Worm (Caenorhabditis elegans) whole organism, mixed stage, embryonic: ENCODE results near the gene F20C5.6.

ENCODE experiments used
- M03D4.4 ChIP-seq: sonication (generic microtip); optimal IDR thresholded peaks from 2 replicates; lab custom pipeline; 2017; ENCODE audit warnings: mild to moderate bottlenecking, missing genetic modification characterization, missing compliant biosample characterization
- bed-3 ChIP-seq: fragments of 200-800 bp; sonication (Bioruptor generic); optimal IDR thresholded peaks from 3 replicates; lab custom pipeline; 2018; ENCODE audit warnings: mild to moderate bottlenecking, missing genetic modification characterization, moderate library complexity, missing compliant biosample characterization
- blmp-1 ChIP-seq: fragments of 150-350 bp; optimal IDR thresholded peaks from 2 replicates; lab custom pipeline; 2014; ENCODE audit warnings: missing biosample characterization, missing genetic modification characterization
- ceh-39 ChIP-seq: fragments of 150-350 bp; optimal IDR thresholded peaks from 2 replicates; lab custom pipeline; 2014; ENCODE audit warnings: missing biosample characterization, missing genetic modification characterization
- ceh-43 ChIP-seq: fragments of 200-800 bp; sonication (Bioruptor generic); optimal IDR thresholded peaks from 2 replicates; lab custom pipeline; 2018; ENCODE audit warnings: mild to moderate bottlenecking, missing genetic modification characterization, moderate library complexity, missing compliant biosample characterization
- ceh-83 ChIP-seq: fragments of 200-800 bp; sonication (Bioruptor generic); optimal IDR thresholded peaks from 2 replicates; lab custom pipeline; 2018; ENCODE audit warnings: mild to moderate bottlenecking, missing genetic modification characterization, missing compliant biosample characterization
- ces-1 ChIP-seq: fragments of 150-350 bp; optimal IDR thresholded peaks from 2 replicates; lab custom pipeline; 2014; ENCODE audit warnings: missing biosample characterization, missing genetic modification reagents, missing genetic modification characterization
- cnd-1 ChIP-seq: fragments of 200-800 bp; sonication (Bioruptor generic); optimal IDR thresholded peaks from 2 replicates; lab custom pipeline; 2018; ENCODE audit warnings: mild to moderate bottlenecking, missing genetic modification characterization, missing compliant biosample characterization
- drap-1 ChIP-seq: fragments of 200-800 bp; sonication (Bioruptor generic); optimal IDR thresholded peaks from 3 replicates; lab custom pipeline; 2018; ENCODE audit warnings: mild to moderate bottlenecking, missing genetic modification characterization, missing compliant biosample characterization
- elt-1 ChIP-seq: sonication (generic microtip); optimal IDR thresholded peaks from 2 replicates; lab custom pipeline; 2017; ENCODE audit warnings: missing genetic modification characterization, mild to moderate bottlenecking, missing compliant biosample characterization, antibody characterized with exemption, moderate library complexity, borderline replicate concordance; ENCODE audit not compliant: insufficient read depth
- elt-3 ChIP-seq: fragments of 150-350 bp; optimal IDR thresholded peaks from 2 replicates; lab custom pipeline; 2014; ENCODE audit warnings: missing biosample characterization, missing genetic modification characterization
- flh-1 ChIP-seq: fragments of 200-800 bp; sonication (Bioruptor generic); optimal IDR thresholded peaks from 2 replicates; lab custom pipeline; 2018; ENCODE audit warnings: mild to moderate bottlenecking, missing genetic modification characterization, moderate library complexity, missing compliant biosample characterization
- ham-2 ChIP-seq: fragments of 200-800 bp; sonication (Bioruptor generic); optimal IDR thresholded peaks from 2 replicates; lab custom pipeline; 2018; ENCODE audit warnings: mild to moderate bottlenecking, missing genetic modification characterization, missing compliant biosample characterization
- hlh-1 ChIP-seq: fragments of 150-350 bp; optimal IDR thresholded peaks from 2 replicates; lab custom pipeline; 2014; ENCODE audit warnings: missing biosample characterization, missing genetic modification reagents, missing genetic modification characterization
- lin-13 ChIP-seq: fragments of 150-350 bp; optimal IDR thresholded peaks from 2 replicates; lab custom pipeline; 2014; ENCODE audit warnings: missing biosample characterization, missing genetic modification characterization
- lin-32 ChIP-seq: fragments of 200-800 bp; sonication (Bioruptor generic); optimal IDR thresholded peaks from 2 replicates; lab custom pipeline; 2018; ENCODE audit warnings: mild to moderate bottlenecking, missing genetic modification characterization, missing compliant biosample characterization
- lsy-2 ChIP-seq: fragments of 150-350 bp; optimal IDR thresholded peaks from 2 replicates; lab custom pipeline; 2014; ENCODE audit warnings: missing biosample characterization, missing genetic modification characterization
- mab-5 ChIP-seq: fragments of 150-350 bp; optimal IDR thresholded peaks from 2 replicates; lab custom pipeline; 2014; ENCODE audit warnings: missing biosample characterization, missing genetic modification characterization
- mep-1 ChIP-seq: fragments of 150-350 bp; optimal IDR thresholded peaks from 2 replicates; lab custom pipeline; 2017; ENCODE audit warnings: missing biosample characterization, missing genetic modification reagents, missing genetic modification characterization, inconsistent platforms
- mls-2 ChIP-seq: sonication (generic microtip); optimal IDR thresholded peaks from 2 replicates; lab custom pipeline; 2016; ENCODE audit warnings: mild to moderate bottlenecking, missing genetic modification characterization, moderate library complexity, missing compliant biosample characterization
- nhr-12 ChIP-seq: fragments of 150-350 bp; optimal IDR thresholded peaks from 2 replicates; lab custom pipeline; 2014; ENCODE audit warnings: missing biosample characterization, missing genetic modification characterization
- nhr-2 ChIP-seq: fragments of 150-350 bp; optimal IDR thresholded peaks from 2 replicates; lab custom pipeline; 2014; ENCODE audit warnings: missing biosample characterization, missing genetic modification characterization
- nhr-237 ChIP-seq: fragments of 150-350 bp; optimal IDR thresholded peaks from 2 replicates; lab custom pipeline; 2014; ENCODE audit warnings: missing biosample characterization, missing genetic modification characterization
- nhr-28 ChIP-seq: fragments of 150-350 bp; optimal IDR thresholded peaks from 2 replicates; lab custom pipeline; 2014; ENCODE audit warnings: missing biosample characterization, missing genetic modification characterization
- nhr-76 ChIP-seq: sonication (generic microtip); optimal IDR thresholded peaks from 2 replicates; lab custom pipeline; 2017; ENCODE audit warnings: missing biosample characterization, missing genetic modification characterization
- pha-4 ChIP-seq: fragments of 150-350 bp; optimal IDR thresholded peaks from 2 replicates; lab custom pipeline; 2018; ENCODE audit warnings: missing biosample characterization, missing genetic modification reagents, missing genetic modification characterization
- sem-2 ChIP-seq: fragments of 200-800 bp; sonication (Bioruptor generic); optimal IDR thresholded peaks from 2 replicates; lab custom pipeline; 2018; ENCODE audit warnings: mild to moderate bottlenecking, missing genetic modification characterization, missing compliant biosample characterization
- snpc-4 ChIP-seq: fragments of 150-350 bp; optimal IDR thresholded peaks from 2 replicates; lab custom pipeline; 2014; ENCODE audit warnings: missing biosample characterization, missing genetic modification characterization
- sptf-1 ChIP-seq: sonication (generic microtip); optimal IDR thresholded peaks from 2 replicates; lab custom pipeline; 2017; ENCODE audit warnings: mild to moderate bottlenecking, missing genetic modification characterization, moderate library complexity, missing compliant biosample characterization
- tbx-8 ChIP-seq: fragments of 200-800 bp; sonication (Bioruptor generic); optimal IDR thresholded peaks from 2 replicates; lab custom pipeline; 2018; ENCODE audit warnings: mild to moderate bottlenecking, missing genetic modification characterization, moderate library complexity, missing compliant biosample characterization
- unc-120 ChIP-seq: sonication (generic microtip); optimal IDR thresholded peaks from 2 replicates; lab custom pipeline; 2017; ENCODE audit warnings: missing genetic modification characterization, missing compliant biosample characterization; ENCODE audit not compliant: poor library complexity, severe bottlenecking
- unc-39 ChIP-seq: fragments of 150-350 bp; optimal IDR thresholded peaks from 2 replicates; lab custom pipeline; 2014; ENCODE audit warnings: missing biosample characterization, missing genetic modification characterization
- unc-62 ChIP-seq: fragments of 150-350 bp; optimal IDR thresholded peaks from 2 replicates; lab custom pipeline; 2014; ENCODE audit warnings: missing biosample characterization, missing genetic modification reagents, missing genetic modification characterization
- zip-8 ChIP-seq: fragments of 150-350 bp; optimal IDR thresholded peaks from 2 replicates; lab custom pipeline; 2014; ENCODE audit warnings: missing biosample characterization, missing genetic modification characterization
- ztf-11 ChIP-seq: fragments of 150-350 bp; optimal IDR thresholded peaks from 2 replicates; lab custom pipeline; 2014; ENCODE audit warnings: missing biosample characterization, missing genetic modification characterization

F20C5.6 gene

DNA sequence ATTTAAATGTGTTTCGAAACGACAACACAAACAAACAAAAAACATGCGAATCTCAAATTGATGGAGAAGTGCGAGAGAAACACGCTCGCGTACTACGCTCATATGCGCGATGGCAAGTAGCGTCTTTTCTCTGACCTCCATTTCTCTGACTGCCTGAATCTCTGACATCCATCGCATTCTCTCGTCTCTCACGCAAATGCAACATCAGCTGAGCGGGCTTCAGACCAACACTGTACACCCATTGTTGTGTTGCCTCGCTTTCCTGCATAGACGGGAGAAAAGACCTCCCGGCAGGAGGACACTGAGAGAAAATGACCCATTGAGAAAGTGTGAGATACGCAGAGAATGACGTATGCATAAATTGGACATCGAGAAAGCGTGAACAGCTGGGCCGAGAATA lies 9.2 kb upstream of the F20C5.6 start:
- peak; percentile 78 for TF ChIP-seq sptf-1 (tag; lab: Kevin White, UChicago)
- TF ChIP-seq drap-1 (GFP tag; lab: Kevin White, UChicago) = peak; percentile 75
- TF ChIP-seq nhr-237 (tag; lab: Kevin White, UChicago) = peak; percentile 56
- no peak for TF ChIP-seq sem-2 (GFP tag; lab: Kevin White, UChicago)
- no peak for TF ChIP-seq blmp-1
- TF ChIP-seq nhr-12 = no peak
- no peak for TF ChIP-seq zip-8
- peak; percentile 74 for TF ChIP-seq ztf-11
- no peak for TF ChIP-seq nhr-28
- peak; percentile 74 for TF ChIP-seq mls-2 (tag; lab: Kevin White, UChicago)
- TF ChIP-seq bed-3 (GFP tag; lab: Kevin White, UChicago) = peak; percentile 14
- TF ChIP-seq lin-32 (GFP tag; lab: Kevin White, UChicago) = peak; percentile 74
- TF ChIP-seq ceh-43 = peak; percentile 31
- TF ChIP-seq ham-2 (GFP tag; lab: Kevin White, UChicago) = peak; percentile 98
- peak; percentile 54 for TF ChIP-seq M03D4.4 (tag; lab: Kevin White, UChicago)
- TF ChIP-seq ceh-39 (tag; lab: Kevin White, UChicago) = no peak
- TF ChIP-seq nhr-2 (tag; lab: Kevin White, UChicago) = peak; percentile 26
- TF ChIP-seq nhr-76 (tag; lab: Kevin White, UChicago) = no peak
- TF ChIP-seq pha-4 = peak; percentile 77
- no peak for TF ChIP-seq snpc-4 (tag; lab: Kevin White, UChicago)
- peak; percentile 75 for TF ChIP-seq lin-13 (tag; lab: Kevin White, UChicago)
- peak; percentile 52 for TF ChIP-seq ceh-83 (GFP tag; lab: Kevin White, UChicago)
- peak; percentile 69 for TF ChIP-seq lsy-2 (tag; lab: Kevin White, UChicago)
- TF ChIP-seq elt-1 (tag; lab: Kevin White, UChicago) = peak; percentile 45
- peak; percentile 53 for TF ChIP-seq ces-1 (GFP tag; lab: Kevin White, UChicago)
- TF ChIP-seq tbx-8 (GFP tag; lab: Kevin White, UChicago) = peak; percentile 21
- TF ChIP-seq cnd-1 (tag; lab: Kevin White, UChicago) = peak; percentile 83
- peak; percentile 93 for TF ChIP-seq hlh-1 (tag; lab: Kevin White, UChicago)
- no peak for TF ChIP-seq flh-1
- no peak for TF ChIP-seq mab-5 (tag; lab: Kevin White, UChicago)
- TF ChIP-seq unc-62 = peak; percentile 84
- peak; percentile 84 for TF ChIP-seq mep-1 (tag; lab: Kevin White, UChicago)
- TF ChIP-seq unc-39 (tag; lab: Kevin White, UChicago) = no peak
- TF ChIP-seq elt-3 = peak; percentile 5
- peak; percentile 95 for TF ChIP-seq unc-120

DNA sequence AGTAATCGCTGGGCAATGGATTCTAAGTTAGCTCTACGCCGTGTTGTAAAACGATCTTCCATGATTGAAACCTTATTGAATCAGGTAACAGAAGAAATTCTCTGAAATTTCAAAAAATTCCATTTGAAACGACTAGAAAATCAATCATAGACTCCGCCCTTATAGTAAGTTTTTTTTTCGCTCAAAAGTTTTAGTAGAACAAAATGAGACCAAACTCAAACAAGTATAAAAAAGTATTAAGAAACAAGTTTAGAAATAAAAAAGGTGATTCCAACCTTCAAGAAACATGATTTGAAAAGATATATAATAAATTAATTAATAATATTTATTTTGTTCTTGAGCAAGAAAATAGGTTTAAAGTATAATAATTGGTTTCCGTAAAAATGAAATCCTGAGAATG lies 5.0 kb upstream of the F20C5.6 start, which contains the start of gene C33D9.6:
TSS of gene C33D9.6 (minus strand) at position 101 of the 400 bp plus-strand sequence.
- TF ChIP-seq mls-2 (tag; lab: Kevin White, UChicago) (no peak), mep-1 (tag; lab: Kevin White, UChicago) (no peak), pha-4 (no peak), mab-5 (tag; lab: Kevin White, UChicago) (no peak), nhr-12 (no peak), unc-120 (no peak), ces-1 (GFP tag; lab: Kevin White, UChicago) (no peak), ceh-43 (no peak), drap-1 (GFP tag; lab: Kevin White, UChicago) (no peak), elt-1 (tag; lab: Kevin White, UChicago) (no peak), ztf-11 (no peak), ham-2 (GFP tag; lab: Kevin White, UChicago) (no peak), lin-13 (tag; lab: Kevin White, UChicago) (no peak), snpc-4 (tag; lab: Kevin White, UChicago) (no peak)

DNA sequence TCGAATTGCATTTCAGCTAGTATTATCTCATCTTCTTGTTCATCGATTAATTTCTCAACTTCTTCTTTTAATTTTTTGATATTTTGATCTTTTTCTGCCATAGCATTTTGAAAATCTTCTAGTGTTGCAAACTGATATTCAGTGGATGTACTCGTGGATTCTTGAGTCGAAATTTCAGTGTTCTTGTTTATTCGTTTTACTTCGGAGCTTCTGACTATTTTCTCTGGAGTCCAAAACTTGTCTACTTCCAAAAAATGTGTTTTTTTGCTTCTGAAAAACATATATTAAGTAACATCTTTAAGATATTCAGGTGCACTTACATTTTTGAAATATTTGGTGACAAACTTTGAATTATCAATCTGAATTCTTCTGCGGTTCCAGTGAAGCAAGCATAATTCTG lies 3.5 kb downstream of the F20C5.6 start, which contains the start of gene F20C5.5:
TSS of gene F20C5.5 (minus strand) at position 101 of the 400 bp plus-strand sequence.
- TF ChIP-seq snpc-4 (tag; lab: Kevin White, UChicago) = no peak
- no peak for TF ChIP-seq lin-13 (tag; lab: Kevin White, UChicago)
- no peak for TF ChIP-seq elt-3
- TF ChIP-seq drap-1 (GFP tag; lab: Kevin White, UChicago) = no peak
- no peak for TF ChIP-seq zip-8
- TF ChIP-seq nhr-12 = no peak
- TF ChIP-seq nhr-28 = no peak
- TF ChIP-seq pha-4 = no peak
- no peak for TF ChIP-seq bed-3 (GFP tag; lab: Kevin White, UChicago)
- no peak for TF ChIP-seq flh-1
- no peak for TF ChIP-seq ztf-11
- no peak for TF ChIP-seq sem-2 (GFP tag; lab: Kevin White, UChicago)
